Worm (Caenorhabditis elegans): Measurements from ENCODE around the gene Y37E11AL.2.

DNA sequence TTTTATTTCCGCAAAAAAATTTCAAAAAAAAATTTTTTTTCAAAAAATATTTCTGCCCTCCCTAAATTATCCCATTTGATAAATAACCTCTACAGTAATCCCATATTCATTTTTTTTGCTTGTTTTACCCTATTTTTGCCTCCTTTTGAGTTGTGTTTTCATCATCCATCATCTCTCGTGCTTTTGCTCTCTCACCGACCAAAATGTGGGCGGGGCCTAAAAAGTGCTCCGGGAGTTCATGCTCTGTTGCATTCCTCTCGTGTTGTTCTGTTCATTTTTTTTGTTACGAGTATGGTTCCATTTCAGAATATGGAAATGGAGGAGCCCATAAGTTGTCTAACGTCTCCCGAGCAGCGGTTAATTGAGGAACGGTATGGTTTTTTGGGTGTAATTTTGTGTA, 10.9 kb downstream of the Y37E11AL.2 start, which contains the start of gene Y37E11AL.1:
- TF ChIP-seq ama-1 (optimal IDR thresholded peaks at IDR 0.05) (no peak), nhr-10 (tag; optimal IDR thresholded peaks at IDR 0.05) (no peak), lin-13 (GFP tag; optimal IDR thresholded peaks at IDR 0.05) (no peak), peb-1 (tag; optimal IDR thresholded peaks at IDR 0.05) (no peak), ztf-4 (tag; optimal IDR thresholded peaks at IDR 0.05) (no peak), aly-2 (tag; optimal IDR thresholded peaks at IDR 0.05) (no peak), alr-1 (tag; optimal IDR thresholded peaks at IDR 0.05) (no peak), ceh-82 (tag; optimal IDR thresholded peaks at IDR 0.05) (no peak), snpc-4 (tag; optimal IDR thresholded peaks at IDR 0.05) (no peak), nhr-21 (tag; optimal IDR thresholded peaks at IDR 0.05) (no peak), sma-9 (GFP tag; optimal IDR thresholded peaks at IDR 0.05) (no peak), sma-9 (tag; optimal IDR thresholded peaks at IDR 0.05) (no peak)
